Fruit fly (Drosophila melanogaster): ENCODE measurements around the gene crm.

DNA sequence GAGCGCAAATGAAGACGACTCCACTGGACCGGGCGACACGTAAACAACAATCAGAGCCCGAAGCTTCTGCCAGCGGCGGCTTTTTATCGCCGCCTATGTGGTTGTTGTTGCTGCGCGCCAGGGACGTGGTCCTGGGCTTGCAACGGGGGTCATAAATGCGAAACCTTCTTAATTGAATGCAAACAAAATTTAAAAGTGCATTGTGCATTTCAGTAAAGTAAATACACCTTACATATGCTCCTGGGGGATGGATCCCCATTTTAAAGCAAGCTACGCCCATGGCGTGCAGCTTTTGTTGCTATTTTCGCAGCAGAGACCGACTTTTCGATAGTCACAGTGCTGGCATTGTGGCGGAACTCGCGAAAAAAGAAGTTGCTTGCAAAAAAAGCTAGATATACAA is 34.9 kb downstream of the crm start, which contains the start of gene Ugalt:
- no peak for TF ChIP-seq h (optimal IDR thresholded peaks at IDR 0.05)
- no peak for TF ChIP-seq ttk (optimal IDR thresholded peaks at IDR 0.05)
- no peak for TF ChIP-seq psq (optimal IDR thresholded peaks at IDR 0.05)

Data from Kc167 (cell line).